Fruit fly (Drosophila melanogaster) whole organism, embryonic: ENCODE measurements around the gene CG13829.

Experiments
- Atf3 ChIP-seq: fragments of 200-800 bp; sonication (Bioruptor generic); optimal IDR thresholded peaks from 3 replicates; lab custom pipeline; 2016; ENCODE audit warnings: missing biosample characterization, missing genetic modification characterization
- B-H2 ChIP-seq: fragments of 200-800 bp; sonication (Bioruptor generic); optimal IDR thresholded peaks from 2 replicates; lab custom pipeline; 2018; ENCODE audit warnings: missing biosample characterization, mild to moderate bottlenecking, missing genetic modification characterization
- CG11696 ChIP-seq: fragments of 200-800 bp; sonication (Bioruptor generic); IDR thresholded peaks from 2 replicates; pipeline ENCODE4 v1.3.6; 2022; ENCODE audit warnings: missing biosample characterization, missing genetic modification characterization
- CG12236 ChIP-seq: fragments of 200-800 bp; sonication (Bioruptor generic); optimal IDR thresholded peaks from 2 replicates; lab custom pipeline; 2016; ENCODE audit warnings: missing biosample characterization, missing genetic modification characterization
- CG12942 ChIP-seq: fragments of 200-800 bp; sonication (Bioruptor generic); optimal IDR thresholded peaks from 3 replicates; lab custom pipeline; 2016; ENCODE audit warnings: missing biosample characterization, missing genetic modification characterization
- CG14667 ChIP-seq: fragments of 200-800 bp; sonication (Bioruptor generic); IDR thresholded peaks from 2 replicates; pipeline ENCODE4 v1.3.6; 2022; ENCODE audit warnings: missing biosample characterization, missing genetic modification characterization
- CG15696 ChIP-seq: fragments of 200-800 bp; sonication (Bioruptor generic); optimal IDR thresholded peaks from 2 replicates; lab custom pipeline; 2019; ENCODE audit warnings: missing biosample characterization, mild to moderate bottlenecking, missing genetic modification characterization, moderate library complexity
- CG1647 ChIP-seq: fragments of 200-800 bp; sonication (Bioruptor generic); optimal IDR thresholded peaks from 3 replicates; lab custom pipeline; 2016; ENCODE audit warnings: missing biosample characterization, missing genetic modification characterization
- CG17568 ChIP-seq: fragments of 200-800 bp; sonication (Bioruptor generic); optimal IDR thresholded peaks from 2 replicates; lab custom pipeline; 2018; ENCODE audit warnings: missing biosample characterization, mild to moderate bottlenecking, missing genetic modification characterization, moderate library complexity
- CG18011 ChIP-seq: fragments of 200-800 bp; sonication (Bioruptor generic); optimal IDR thresholded peaks from 2 replicates; lab custom pipeline; 2017; ENCODE audit warnings: missing biosample characterization, missing genetic modification characterization, mild to moderate bottlenecking, moderate library complexity, missing genotype
- CG18262 ChIP-seq: fragments of 200-800 bp; optimal IDR thresholded peaks from 3 replicates; lab custom pipeline; 2019; ENCODE audit warnings: missing biosample characterization, mild to moderate bottlenecking, missing genetic modification characterization, moderate library complexity
- CG18619 ChIP-seq: fragments of 200-800 bp; sonication (Bioruptor generic); optimal IDR thresholded peaks from 3 replicates; lab custom pipeline; 2017; ENCODE audit warnings: missing biosample characterization, mild to moderate bottlenecking, missing genetic modification characterization
- CG18764 ChIP-seq: fragments of 200-800 bp; sonication (Bioruptor generic); optimal IDR thresholded peaks from 3 replicates; lab custom pipeline; 2016; ENCODE audit warnings: missing biosample characterization, missing genetic modification characterization
- CG2120 ChIP-seq: fragments of 200-800 bp; sonication (Bioruptor generic); optimal IDR thresholded peaks from 3 replicates; lab custom pipeline; 2016; ENCODE audit warnings: missing biosample characterization, missing genetic modification characterization
- CG2678 ChIP-seq: fragments of 200-800 bp; sonication (Bioruptor generic); optimal IDR thresholded peaks from 3 replicates; lab custom pipeline; 2019; ENCODE audit warnings: missing biosample characterization, mild to moderate bottlenecking, missing genetic modification characterization, moderate library complexity
- CG30403 ChIP-seq: fragments of 200-800 bp; sonication (Bioruptor generic); optimal IDR thresholded peaks from 3 replicates; lab custom pipeline; 2016; ENCODE audit warnings: missing biosample characterization, missing genetic modification characterization
- CG31224 ChIP-seq: fragments of 200-800 bp; sonication (Bioruptor generic); IDR thresholded peaks from 2 replicates; pipeline ENCODE4 v1.3.6; 2022; ENCODE audit warnings: missing biosample characterization, missing genetic modification characterization
- CG3281 ChIP-seq: fragments of 200-800 bp; sonication (Bioruptor generic); optimal IDR thresholded peaks from 3 replicates; lab custom pipeline; 2017; ENCODE audit warnings: missing biosample characterization, mild to moderate bottlenecking, missing genetic modification characterization
- CG4282 ChIP-seq: fragments of 200-800 bp; sonication (Bioruptor generic); optimal IDR thresholded peaks from 2 replicates; lab custom pipeline; 2016; ENCODE audit warnings: missing biosample characterization, missing genetic modification characterization
- CG6813 ChIP-seq: fragments of 200-800 bp; sonication (Bioruptor generic); optimal IDR thresholded peaks from 2 replicates; lab custom pipeline; 2017; ENCODE audit warnings: missing biosample characterization, missing genetic modification characterization, mild to moderate bottlenecking, moderate library complexity, missing genetic modification reagents
- CG7745 ChIP-seq: fragments of 200-800 bp; sonication (Bioruptor generic); optimal IDR thresholded peaks from 2 replicates; lab custom pipeline; 2018; ENCODE audit warnings: missing biosample characterization, mild to moderate bottlenecking, missing genetic modification characterization, moderate library complexity
- CG9215 ChIP-seq: fragments of 200-800 bp; sonication (Bioruptor generic); IDR thresholded peaks from 2 replicates; pipeline ENCODE4 v1.3.6; 2022; ENCODE audit warnings: missing biosample characterization, missing genetic modification characterization
- Elba2 ChIP-seq: fragments of 200-800 bp; sonication (Bioruptor generic); optimal IDR thresholded peaks from 3 replicates; lab custom pipeline; 2016; ENCODE audit warnings: missing biosample characterization, missing genetic modification characterization
- Hr3 ChIP-seq: fragments of 200-800 bp; sonication (Bioruptor generic); optimal IDR thresholded peaks from 3 replicates; lab custom pipeline; 2016; ENCODE audit warnings: missing biosample characterization, missing genetic modification characterization
- Vsx1 ChIP-seq: fragments of 200-800 bp; sonication (Bioruptor generic); optimal IDR thresholded peaks from 2 replicates; lab custom pipeline; 2017; ENCODE audit warnings: missing biosample characterization, mild to moderate bottlenecking, missing genetic modification characterization, missing genetic modification reagents
- YL-1 ChIP-seq: fragments of 200-800 bp; sonication (Bioruptor generic); optimal IDR thresholded peaks from 3 replicates; lab custom pipeline; 2017; ENCODE audit warnings: missing biosample characterization, mild to moderate bottlenecking, missing genetic modification characterization
- abd-A ChIP-seq: fragments of 200-800 bp; sonication (Bioruptor generic); optimal IDR thresholded peaks from 3 replicates; lab custom pipeline; 2019; ENCODE audit warnings: missing biosample characterization, mild to moderate bottlenecking, missing genetic modification characterization, moderate library complexity
- ara ChIP-seq: fragments of 200-800 bp; sonication (Bioruptor generic); IDR thresholded peaks from 2 replicates; pipeline ENCODE4 v1.3.6; 2022; ENCODE audit warnings: missing biosample characterization, missing genetic modification characterization
- ase ChIP-seq: fragments of 200-800 bp; sonication (Bioruptor generic); IDR thresholded peaks from 3 replicates; pipeline ENCODE4 v1.3.6; 2022; ENCODE audit warnings: missing biosample characterization, missing genetic modification characterization
- btn ChIP-seq: fragments of 200-800 bp; sonication (Bioruptor generic); optimal IDR thresholded peaks from 2 replicates; lab custom pipeline; 2016; ENCODE audit warnings: missing biosample characterization, missing genetic modification characterization
- chif ChIP-seq, 2 experiments: fragments of 200-800 bp; sonication (Bioruptor generic); optimal IDR thresholded peaks; 3 replicates each; lab custom pipeline; 2016; ENCODE audit warnings: missing biosample characterization in 2 of 2, missing genetic modification characterization in 2 of 2
- corto ChIP-seq: fragments of 200-800 bp; sonication (Bioruptor generic); optimal IDR thresholded peaks from 2 replicates; lab custom pipeline; 2016; ENCODE audit warnings: missing biosample characterization, mild to moderate bottlenecking, missing genetic modification characterization, moderate library complexity
- dati ChIP-seq: fragments of 200-800 bp; sonication (Bioruptor generic); IDR thresholded peaks from 2 replicates; pipeline ENCODE4 v1.3.6; 2022; ENCODE audit warnings: missing biosample characterization, missing genetic modification characterization
- dm ChIP-seq: fragments of 200-800 bp; sonication (Bioruptor generic); optimal IDR thresholded peaks from 3 replicates; lab custom pipeline; 2016; ENCODE audit warnings: missing biosample characterization, missing genetic modification characterization
- eve ChIP-seq, 2 experiments: fragments of >200 bp; optimal IDR thresholded peaks; 2 replicates each; lab custom pipeline; 2017; ENCODE audit warnings: missing biosample characterization in 2 of 2, missing genetic modification characterization in 2 of 2
- ewg ChIP-seq: fragments of 200-800 bp; sonication (Bioruptor generic); optimal IDR thresholded peaks from 3 replicates; lab custom pipeline; 2017; ENCODE audit warnings: mild to moderate bottlenecking, missing biosample characterization, missing genetic modification reagents, missing genetic modification characterization
- gcm ChIP-seq: fragments of 200-800 bp; sonication (Bioruptor generic); optimal IDR thresholded peaks from 2 replicates; lab custom pipeline; 2019; ENCODE audit warnings: missing biosample characterization, mild to moderate bottlenecking, missing genetic modification characterization, moderate library complexity
- ham ChIP-seq: fragments of 200-800 bp; sonication (Bioruptor generic); IDR thresholded peaks from 2 replicates; pipeline ENCODE4 v1.3.6; 2022; ENCODE audit warnings: missing biosample characterization, missing genetic modification characterization
- jing ChIP-seq: fragments of 200-800 bp; sonication (Bioruptor generic); optimal IDR thresholded peaks from 2 replicates; lab custom pipeline; 2018; ENCODE audit warnings: missing biosample characterization, mild to moderate bottlenecking, missing genetic modification characterization
- lilli ChIP-seq: fragments of 200-800 bp; sonication (Bioruptor generic); optimal IDR thresholded peaks from 3 replicates; lab custom pipeline; 2016; ENCODE audit warnings: missing biosample characterization, missing genetic modification characterization
- mam ChIP-seq: fragments of 200-800 bp; sonication (Bioruptor generic); optimal IDR thresholded peaks from 3 replicates; lab custom pipeline; 2016; ENCODE audit warnings: missing biosample characterization, missing genetic modification characterization
- mld ChIP-seq: fragments of 200-800 bp; sonication (Bioruptor generic); IDR thresholded peaks from 3 replicates; pipeline ENCODE4 v1.3.6; 2022; ENCODE audit warnings: missing biosample characterization, missing genetic modification characterization; ENCODE audit not compliant: partially characterized antibody
- nmo ChIP-seq: fragments of 200-800 bp; sonication (Bioruptor generic); optimal IDR thresholded peaks from 2 replicates; lab custom pipeline; 2018; ENCODE audit warnings: missing biosample characterization, mild to moderate bottlenecking, missing genetic modification characterization, moderate library complexity
- p53 ChIP-seq: fragments of 200-800 bp; sonication (Bioruptor generic); optimal IDR thresholded peaks from 2 replicates; lab custom pipeline; 2016; ENCODE audit warnings: missing biosample characterization, missing genetic modification characterization
- ranshi ChIP-seq: fragments of 200-800 bp; sonication (Bioruptor generic); IDR thresholded peaks from 2 replicates; pipeline ENCODE4 v1.3.6; 2022; ENCODE audit warnings: missing biosample characterization, missing genetic modification characterization
- scrt ChIP-seq: fragments of 200-800 bp; sonication (Bioruptor generic); optimal IDR thresholded peaks from 2 replicates; lab custom pipeline; 2018; ENCODE audit warnings: missing biosample characterization, mild to moderate bottlenecking, missing genetic modification characterization, moderate library complexity
- sisA ChIP-seq: fragments of 200-800 bp; sonication (Bioruptor generic); IDR thresholded peaks from 2 replicates; pipeline ENCODE4 v1.3.6; 2022; ENCODE audit warnings: missing biosample characterization, missing genetic modification characterization
- sr ChIP-seq: fragments of 200-800 bp; sonication (Bioruptor generic); IDR thresholded peaks from 3 replicates; pipeline ENCODE4 v1.3.6; 2022; ENCODE audit warnings: missing biosample characterization, missing genetic modification characterization
- ssp ChIP-seq: fragments of 200-800 bp; sonication (Bioruptor generic); IDR thresholded peaks from 2 replicates; pipeline ENCODE4 v1.3.6; 2022; ENCODE audit warnings: missing biosample characterization, missing genetic modification characterization
- vvl ChIP-seq: fragments of 200-800 bp; sonication (Bioruptor generic); IDR thresholded peaks from 2 replicates; pipeline ENCODE4 v1.3.6; 2022; ENCODE audit warnings: missing biosample characterization, missing genetic modification characterization
- wek ChIP-seq: fragments of 200-800 bp; sonication (Bioruptor generic); optimal IDR thresholded peaks from 3 replicates; lab custom pipeline; 2018; ENCODE audit warnings: missing biosample characterization, mild to moderate bottlenecking, missing genetic modification characterization, moderate library complexity
- zen2 ChIP-seq: fragments of 200-800 bp; sonication (Bioruptor generic); IDR thresholded peaks from 3 replicates; pipeline ENCODE4 v1.3.6; 2022; ENCODE audit warnings: missing biosample characterization, missing genetic modification characterization; ENCODE audit not compliant: partially characterized antibody

Gene CG13829

DNA sequence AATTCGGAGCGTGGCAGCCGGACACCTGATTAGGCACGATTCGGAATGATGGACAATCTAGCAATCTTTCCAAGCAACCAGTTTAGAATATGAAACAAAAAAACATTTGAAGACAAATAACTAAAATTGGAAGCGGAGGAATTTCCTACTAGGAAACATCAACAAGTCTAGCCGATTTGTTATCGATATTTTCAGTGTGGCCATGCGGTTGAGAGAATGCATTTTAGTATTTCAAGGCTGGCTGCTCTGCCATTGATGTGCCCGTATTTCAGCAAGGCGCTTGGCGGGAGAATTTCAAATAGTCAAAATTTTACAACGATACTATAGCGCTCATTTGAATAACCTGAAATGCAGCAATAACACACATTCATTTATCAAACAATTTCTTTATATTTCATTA is 33.3 kb downstream of the CG13829 start, which contains the start of gene CG31457 (continued):
- TF ChIP-seq ara (no peak), CG9215 (GFP tag; lab: Robert Waterston, UW) (no peak), CG30403 (GFP tag; lab: Kevin White, UChicago) (no peak), mld (peak; percentile 60; the same call in 1 of the 3 replicates), CG14667 (GFP tag; lab: Robert Waterston, UW) (no peak), chif (GFP tag; optimal IDR thresholded peaks at IDR 0.05; lab: Kevin White, UChicago) (no peak), eve (GFP tag; optimal IDR thresholded peaks at IDR 0.05; lab: Kevin White, UChicago) (no peak), CG6813 (GFP tag; lab: Kevin White, UChicago) (no peak), CG18764 (GFP tag; lab: Kevin White, UChicago) (no peak), CG18262 (tag; lab: Kevin White, UChicago) (peak; percentile 25), CG15696 (no peak), ham (GFP tag; lab: Robert Waterston, UW) (no peak), dati (no peak), Vsx1 (GFP tag; lab: Kevin White, UChicago) (no peak), Elba2 (GFP tag; lab: Kevin White, UChicago) (peak; percentile 24), B-H2 (GFP tag; lab: Kevin White, UChicago) (no peak), scrt (GFP tag; lab: Kevin White, UChicago) (peak; percentile 78), CG18011 (GFP tag; lab: Kevin White, UChicago) (peak; percentile 94), ssp (GFP tag; lab: Robert Waterston, UW) (no peak), CG17568 (GFP tag; lab: Kevin White, UChicago) (no peak), zen2 (GFP tag; lab: Robert Waterston, UW) (peak; percentile 50; the same call in 2 of the 3 replicates), Atf3 (no peak), Hr3 (GFP tag; lab: Kevin White, UChicago) (no peak), YL-1 (GFP tag; lab: Kevin White, UChicago) (peak; percentile 11), vvl (no peak), abd-A (tag; lab: Kevin White, UChicago) (no peak), CG11696 (no peak), mam (GFP tag; lab: Kevin White, UChicago) (peak; percentile 9), CG12236 (GFP tag; lab: Kevin White, UChicago) (no peak), nmo (GFP tag; lab: Kevin White, UChicago) (peak; percentile 55), jing (GFP tag; lab: Kevin White, UChicago) (no peak), ase (GFP tag; lab: Robert Waterston, UW) (no peak), CG31224 (GFP tag; lab: Robert Waterston, UW) (no peak), dm (GFP tag; lab: Kevin White, UChicago) (no peak), CG12942 (no peak), sisA (GFP tag; lab: Robert Waterston, UW) (no peak), p53 (GFP tag; lab: Kevin White, UChicago) (no peak), CG1647 (GFP tag; lab: Kevin White, UChicago) (no peak), corto (GFP tag; lab: Kevin White, UChicago) (no peak), ranshi (GFP tag; lab: Robert Waterston, UW) (no peak), gcm (GFP tag; lab: Kevin White, UChicago) (no peak), CG4282 (GFP tag; lab: Kevin White, UChicago) (no peak), sr (GFP tag; lab: Robert Waterston, UW) (no peak), ewg (no peak), CG2120 (GFP tag; lab: Kevin White, UChicago) (peak; percentile 16), CG3281 (GFP tag; lab: Kevin White, UChicago) (no peak), CG2678 (no peak), btn (GFP tag; lab: Kevin White, UChicago) (no peak), CG7745 (tag; lab: Kevin White, UChicago) (no peak), lilli (GFP tag; lab: Kevin White, UChicago) (peak; percentile 23), wek (GFP tag; lab: Kevin White, UChicago) (no peak), CG18619 (GFP tag; lab: Kevin White, UChicago) (no peak)
